Fruit fly (Drosophila melanogaster) whole organism, embryonic: Measurements from ENCODE around the gene Tep4.
A peak's percentile ranks its signal among the peaks of the same experiment; 100 is the strongest.

Experiments used
- Asciz ChIP-seq: fragments of 200-800 bp; sonication (Bioruptor generic); optimal IDR thresholded peaks from 2 replicates; lab custom pipeline; 2017; ENCODE audit warnings: missing biosample characterization, mild to moderate bottlenecking, missing genetic modification characterization, missing genetic modification reagents
- BEAF-32 ChIP-seq: fragments of 200-800 bp; sonication (Bioruptor generic); optimal IDR thresholded peaks from 3 replicates; lab custom pipeline; 2017; ENCODE audit warnings: missing biosample characterization, missing genetic modification characterization, mild to moderate bottlenecking, moderate library complexity, missing genetic modification reagents
- Bgb ChIP-seq: fragments of 200-800 bp; sonication (Bioruptor generic); IDR thresholded peaks from 2 replicates; pipeline ENCODE4 v1.3.6; 2022; ENCODE audit warnings: missing biosample characterization, missing genetic modification characterization; ENCODE audit not compliant: partially characterized antibody
- CG10147 ChIP-seq: fragments of 200-800 bp; sonication (Bioruptor generic); optimal IDR thresholded peaks from 2 replicates; lab custom pipeline; 2019; ENCODE audit warnings: missing biosample characterization, mild to moderate bottlenecking, missing genetic modification characterization, moderate library complexity
- CG11456 ChIP-seq: fragments of 200-800 bp; sonication (Bioruptor generic); IDR thresholded peaks from 3 replicates; pipeline ENCODE4 v1.3.6; 2022; ENCODE audit warnings: missing biosample characterization, missing genetic modification characterization
- CG12659 ChIP-seq: fragments of 200-800 bp; sonication (Bioruptor generic); optimal IDR thresholded peaks from 3 replicates; lab custom pipeline; 2017; ENCODE audit warnings: mild to moderate bottlenecking, missing biosample characterization, missing genetic modification reagents, missing genetic modification characterization
- CG17612 ChIP-seq: fragments of 200-800 bp; sonication (Bioruptor generic); IDR thresholded peaks from 2 replicates; pipeline ENCODE4 v1.3.6; 2022; ENCODE audit warnings: missing biosample characterization, missing genetic modification characterization
- CG18262 ChIP-seq: fragments of 200-800 bp; optimal IDR thresholded peaks from 3 replicates; lab custom pipeline; 2019; ENCODE audit warnings: missing biosample characterization, mild to moderate bottlenecking, missing genetic modification characterization, moderate library complexity
- CG1832 ChIP-seq: fragments of 200-800 bp; sonication (Bioruptor generic); optimal IDR thresholded peaks from 2 replicates; lab custom pipeline; 2017; ENCODE audit warnings: missing biosample characterization, mild to moderate bottlenecking, missing genetic modification characterization, inconsistent platforms
- CG31388 ChIP-seq: fragments of 200-800 bp; sonication (Bioruptor generic); optimal IDR thresholded peaks from 2 replicates; lab custom pipeline; 2016; ENCODE audit warnings: missing biosample characterization, missing genetic modification characterization
- CG32772 ChIP-seq: fragments of 200-800 bp; sonication (Bioruptor generic); IDR thresholded peaks from 2 replicates; pipeline ENCODE4 v1.3.6; 2022; ENCODE audit warnings: missing biosample characterization, missing genetic modification characterization
- CG33213 ChIP-seq: fragments of 200-800 bp; sonication (Bioruptor generic); optimal IDR thresholded peaks from 3 replicates; lab custom pipeline; 2016; ENCODE audit warnings: missing biosample characterization, missing genetic modification characterization
- CG7839 ChIP-seq: fragments of 200-800 bp; sonication (Bioruptor generic); optimal IDR thresholded peaks from 3 replicates; lab custom pipeline; 2018; ENCODE audit warnings: missing biosample characterization, mild to moderate bottlenecking, missing genetic modification characterization, moderate library complexity
- CG8089 ChIP-seq: fragments of 200-800 bp; sonication (Bioruptor generic); optimal IDR thresholded peaks from 3 replicates; lab custom pipeline; 2016; ENCODE audit warnings: missing biosample characterization, missing genetic modification characterization
- CG8290 ChIP-seq, 3 experiments: fragments of 200-800 bp; sonication (Bioruptor generic); optimal IDR thresholded peaks; 2 replicates each; lab custom pipeline; 2016 to 2019; ENCODE audit warnings: missing biosample characterization in 3 of 3, missing genetic modification characterization in 3 of 3, mild to moderate bottlenecking in 2 of 3, moderate library complexity in 1 of 3
- CG8944 ChIP-seq: fragments of 200-800 bp; sonication (Bioruptor generic); optimal IDR thresholded peaks from 3 replicates; lab custom pipeline; 2016; ENCODE audit warnings: missing biosample characterization, missing genetic modification characterization
- CG9817 ChIP-seq: fragments of 200-800 bp; sonication (Bioruptor generic); optimal IDR thresholded peaks from 2 replicates; lab custom pipeline; 2018; ENCODE audit warnings: missing biosample characterization, mild to moderate bottlenecking, missing genetic modification characterization, moderate library complexity
- CG9876 ChIP-seq: fragments of 200-800 bp; sonication (Bioruptor generic); optimal IDR thresholded peaks from 2 replicates; lab custom pipeline; 2016; ENCODE audit warnings: missing biosample characterization, missing genetic modification characterization
- Camta ChIP-seq: fragments of 200-800 bp; sonication (Bioruptor generic); optimal IDR thresholded peaks from 2 replicates; lab custom pipeline; 2016; ENCODE audit warnings: missing biosample characterization, missing genetic modification characterization
- Chrac-16 ChIP-seq: fragments of 200-800 bp; sonication (Bioruptor generic); optimal IDR thresholded peaks from 3 replicates; lab custom pipeline; 2016; ENCODE audit warnings: missing biosample characterization, missing genetic modification characterization
- Deaf1 ChIP-seq: fragments of 200-800 bp; optimal IDR thresholded peaks from 3 replicates; lab custom pipeline; 2019; ENCODE audit warnings: missing biosample characterization, mild to moderate bottlenecking, missing genetic modification characterization, moderate library complexity
- Dek ChIP-seq: fragments of 200-800 bp; sonication (Bioruptor generic); optimal IDR thresholded peaks from 3 replicates; lab custom pipeline; 2019; ENCODE audit warnings: missing biosample characterization, mild to moderate bottlenecking, missing genetic modification characterization, moderate library complexity
- Dfd ChIP-seq, 2 experiments: fragments of >200 bp; optimal IDR thresholded peaks; 2 replicates each; lab custom pipeline; 2017; ENCODE audit warnings: missing biosample characterization in 2 of 2, missing genetic modification characterization in 2 of 2
- Ets65A ChIP-seq: fragments of 200-800 bp; sonication (Bioruptor generic); peaks from one replicate; lab custom pipeline; 2016; ENCODE audit warnings: missing biosample characterization, missing genetic modification characterization
- HLH4C ChIP-seq: fragments of 200-800 bp; sonication (Bioruptor generic); IDR thresholded peaks from 3 replicates; pipeline ENCODE4 v1.3.6; 2022; ENCODE audit warnings: missing biosample characterization, missing genetic modification characterization; ENCODE audit not compliant: partially characterized antibody
- HLHmδ ChIP-seq: fragments of 200-800 bp; sonication (Bioruptor generic); optimal IDR thresholded peaks from 2 replicates; lab custom pipeline; 2018; ENCODE audit warnings: missing biosample characterization, mild to moderate bottlenecking, missing genetic modification characterization, moderate library complexity
- HmgZ ChIP-seq: fragments of 200-800 bp; sonication (Bioruptor generic); optimal IDR thresholded peaks from 2 replicates; lab custom pipeline; 2018; ENCODE audit warnings: missing biosample characterization, mild to moderate bottlenecking, missing genetic modification characterization
- Max ChIP-seq: fragments of 200-800 bp; sonication (Bioruptor generic); optimal IDR thresholded peaks from 2 replicates; lab custom pipeline; 2016; ENCODE audit warnings: missing biosample characterization, mild to moderate bottlenecking, missing genetic modification characterization
- Med ChIP-seq: fragments of 200-800 bp; sonication (Bioruptor generic); peaks from one replicate; lab custom pipeline; 2016; ENCODE audit warnings: missing biosample characterization, missing genetic modification characterization, mild to moderate bottlenecking, inconsistent platforms, moderate library complexity
- Myb ChIP-seq: fragments of 200-800 bp; sonication (Bioruptor generic); optimal IDR thresholded peaks from 2 replicates; lab custom pipeline; 2016; ENCODE audit warnings: missing biosample characterization, missing genetic modification characterization
- Nf-YC ChIP-seq: fragments of 200-800 bp; optimal IDR thresholded peaks from 3 replicates; lab custom pipeline; 2019; ENCODE audit warnings: missing biosample characterization, mild to moderate bottlenecking, missing genetic modification characterization, moderate library complexity
- Opbp ChIP-seq: fragments of 200-800 bp; sonication (Bioruptor generic); IDR thresholded peaks from 3 replicates; pipeline ENCODE4 v1.3.6; 2022; ENCODE audit warnings: missing biosample characterization, missing genetic modification characterization; ENCODE audit not compliant: partially characterized antibody
- Trl ChIP-seq, 3 experiments: fragments of >200 bp in 2 of 3; fragments of 200-800 bp in 1 of 3; sonication (Bioruptor generic) in 1 of 3; optimal IDR thresholded peaks; 2 replicates in 1 of 3; 3 replicates in 2 of 3; lab custom pipeline; 2016 to 2017; ENCODE audit warnings: missing biosample characterization in 1 of 3, missing genetic modification characterization in 1 of 3
- Usf ChIP-seq: fragments of 200-800 bp; sonication (Bioruptor generic); optimal IDR thresholded peaks from 2 replicates; lab custom pipeline; 2017; ENCODE audit warnings: missing genotype, missing biosample characterization, missing genetic modification characterization
- cad ChIP-seq: fragments of >200 bp; optimal IDR thresholded peaks from 2 replicates; lab custom pipeline; 2017; ENCODE audit warnings: missing biosample characterization, missing genetic modification characterization
- cg ChIP-seq: fragments of 200-800 bp; sonication (Bioruptor generic); optimal IDR thresholded peaks from 3 replicates; lab custom pipeline; 2019; ENCODE audit warnings: missing biosample characterization, mild to moderate bottlenecking, missing genetic modification characterization, moderate library complexity
- crp ChIP-seq, 2 experiments: fragments of 200-800 bp; sonication (Bioruptor generic); optimal IDR thresholded peaks; 2 replicates in 1 of 2; 3 replicates in 1 of 2; lab custom pipeline; 2017; ENCODE audit warnings: missing biosample characterization in 2 of 2, missing genetic modification characterization in 2 of 2, mild to moderate bottlenecking in 1 of 2, moderate library complexity in 1 of 2
- cwo ChIP-seq: fragments of 200-800 bp; sonication (Bioruptor generic); optimal IDR thresholded peaks from 3 replicates; lab custom pipeline; 2017; ENCODE audit warnings: missing biosample characterization, missing genetic modification characterization, mild to moderate bottlenecking, moderate library complexity, missing genetic modification reagents
- ewg ChIP-seq: fragments of 200-800 bp; sonication (Bioruptor generic); optimal IDR thresholded peaks from 3 replicates; lab custom pipeline; 2017; ENCODE audit warnings: mild to moderate bottlenecking, missing biosample characterization, missing genetic modification reagents, missing genetic modification characterization
- exex ChIP-seq: fragments of 200-800 bp; sonication (Bioruptor generic); optimal IDR thresholded peaks from 4 replicates; lab custom pipeline; 2018; ENCODE audit warnings: missing biosample characterization, mild to moderate bottlenecking, missing genetic modification characterization, moderate library complexity
- fd96Cb ChIP-seq: fragments of 200-800 bp; sonication (Bioruptor generic); optimal IDR thresholded peaks from 2 replicates; lab custom pipeline; 2018; ENCODE audit warnings: missing biosample characterization, mild to moderate bottlenecking, missing genetic modification characterization, moderate library complexity
- pb ChIP-seq: fragments of 200-800 bp; sonication (Bioruptor generic); optimal IDR thresholded peaks from 3 replicates; lab custom pipeline; 2016; ENCODE audit warnings: missing biosample characterization, missing genetic modification characterization
- sd ChIP-seq: fragments of 200-800 bp; sonication (Bioruptor generic); optimal IDR thresholded peaks from 3 replicates; lab custom pipeline; 2018; ENCODE audit warnings: missing biosample characterization, mild to moderate bottlenecking, missing genetic modification characterization, moderate library complexity
- seq ChIP-seq: fragments of 200-800 bp; sonication (Bioruptor generic); IDR thresholded peaks from 2 replicates; pipeline ENCODE4 v1.3.6; 2022; ENCODE audit warnings: missing biosample characterization, missing genetic modification characterization
- sisA ChIP-seq: fragments of 200-800 bp; sonication (Bioruptor generic); IDR thresholded peaks from 2 replicates; pipeline ENCODE4 v1.3.6; 2022; ENCODE audit warnings: missing biosample characterization, missing genetic modification characterization
- sqz ChIP-seq: fragments of 200-800 bp; sonication (Bioruptor generic); optimal IDR thresholded peaks from 3 replicates; lab custom pipeline; 2018; ENCODE audit warnings: missing biosample characterization, mild to moderate bottlenecking, missing genetic modification characterization
- unc-4 ChIP-seq: fragments of 200-800 bp; sonication (Bioruptor generic); IDR thresholded peaks from 2 replicates; pipeline ENCODE4 v1.3.6; 2022; ENCODE audit warnings: missing biosample characterization, missing genetic modification characterization; ENCODE audit not compliant: partially characterized antibody
- wdn ChIP-seq: fragments of 200-800 bp; sonication (Bioruptor generic); IDR thresholded peaks from 2 replicates; pipeline ENCODE4 v1.3.6; 2022; ENCODE audit warnings: missing biosample characterization, missing genetic modification characterization
- zen ChIP-seq: fragments of 200-800 bp; sonication (Bioruptor generic); optimal IDR thresholded peaks from 3 replicates; lab custom pipeline; 2018; ENCODE audit warnings: missing biosample characterization, mild to moderate bottlenecking, missing genetic modification characterization, moderate library complexity

The Tep4 gene

dm6 chr2L:19519611-19520010 lies 28.7 kb upstream of the Tep4 start (continued):
- no peak for TF ChIP-seq cwo (GFP tag; lab: Kevin White, UChicago)
- TF ChIP-seq fd96Cb (tag; lab: Kevin White, UChicago) = no peak
- peak; percentile 52; the same call in 1 of the 2 replicates for TF ChIP-seq seq (GFP tag; lab: Robert Waterston, UW)
- no peak for TF ChIP-seq Chrac-16 (GFP tag; lab: Kevin White, UChicago)
- no peak for TF ChIP-seq Dek (tag; lab: Kevin White, UChicago)
- no peak for TF ChIP-seq CG31388 (GFP tag; lab: Kevin White, UChicago)
- no peak for TF ChIP-seq sisA
- TF ChIP-seq cad = no peak
- TF ChIP-seq CG11456 (GFP tag; lab: Robert Waterston, UW) = no peak
- no peak for TF ChIP-seq CG1832 (GFP tag; lab: Kevin White, UChicago)
- peak; percentile 18; the same call in 1 of the 2 replicates for TF ChIP-seq Bgb (GFP tag; lab: Robert Waterston, UW)
- no peak for TF ChIP-seq CG12659 (GFP tag; lab: Kevin White, UChicago)
- no peak for TF ChIP-seq Camta (GFP tag; lab: Kevin White, UChicago)
- TF ChIP-seq wdn (GFP tag; lab: Robert Waterston, UW) = no peak
- no peak for TF ChIP-seq CG8944 (GFP tag; lab: Kevin White, UChicago)
- TF ChIP-seq CG32772 (GFP tag; lab: Robert Waterston, UW) = no peak
- TF ChIP-seq Trl (optimal IDR thresholded peaks at IDR 0.05; lab: Kevin White, UChicago) = peak; percentile 56 to 80
- TF ChIP-seq Trl (GFP tag; optimal IDR thresholded peaks at IDR 0.05; lab: Kevin White, UChicago) = no peak
- TF ChIP-seq HLHmδ (GFP tag; lab: Kevin White, UChicago) = no peak
- no peak for TF ChIP-seq CG9817 (tag; lab: Kevin White, UChicago)
- TF ChIP-seq ewg (GFP tag; lab: Kevin White, UChicago) = peak; percentile 87
- no peak for TF ChIP-seq CG17612 (GFP tag; lab: Robert Waterston, UW)
- TF ChIP-seq Deaf1 = peak; percentile 22
- no peak for TF ChIP-seq Dfd (GFP tag; optimal IDR thresholded peaks at IDR 0.05; lab: Kevin White, UChicago)
- TF ChIP-seq, all 482 proteins: peak for 17

dm6 chr2L:19526316-19526715 lies 22.0 kb upstream of the Tep4 start, which contains the start of the genes Dpm1 and CG10137:
TSS of gene Dpm1 (minus strand) at chr2L:19526368.
TSS of gene CG10137 (plus strand) at chr2L:19526686.
- peak; percentile 11 for TF ChIP-seq sd (tag; lab: Kevin White, UChicago)
- TF ChIP-seq CG33213 = no peak
- TF ChIP-seq sqz (GFP tag; lab: Kevin White, UChicago) = no peak
- TF ChIP-seq Nf-YC (tag; lab: Kevin White, UChicago) = peak; percentile 7
- peak; percentile 8 for TF ChIP-seq CG7839 (tag; lab: Kevin White, UChicago)
- peak; percentile 12 for TF ChIP-seq CG10147 (GFP tag; lab: Kevin White, UChicago)
- TF ChIP-seq CG8089 (GFP tag; lab: Kevin White, UChicago) = no peak
- TF ChIP-seq exex (tag; lab: Kevin White, UChicago) = peak; percentile 39
- no peak for TF ChIP-seq CG9876 (GFP tag; lab: Kevin White, UChicago)
- no peak for TF ChIP-seq pb (GFP tag; lab: Kevin White, UChicago)
- TF ChIP-seq Opbp = peak; percentile 78
- TF ChIP-seq BEAF-32 = peak; percentile 82
- peak; percentile 82 to 94 for TF ChIP-seq crp (GFP tag; optimal IDR thresholded peaks at IDR 0.05; lab: Kevin White, UChicago)
- peak; percentile 51 for TF ChIP-seq zen (tag; lab: Kevin White, UChicago)
- no peak for TF ChIP-seq Asciz (GFP tag; lab: Kevin White, UChicago)
- TF ChIP-seq HLH4C (GFP tag; lab: Robert Waterston, UW) = peak; percentile 69
- peak; percentile 9 for TF ChIP-seq HmgZ (tag; lab: Kevin White, UChicago)
- TF ChIP-seq Myb (GFP tag; lab: Kevin White, UChicago) = peak; percentile 65
- TF ChIP-seq CG18262 (tag; lab: Kevin White, UChicago) = peak; percentile 1
- no peak for TF ChIP-seq Usf (GFP tag; lab: Kevin White, UChicago)
- TF ChIP-seq CG8290 (GFP tag; optimal IDR thresholded peaks at IDR 0.05; lab: Kevin White, UChicago) = no peak
- peak in 1 of 2 experiments; percentile 4 for TF ChIP-seq CG8290 (tag; optimal IDR thresholded peaks at IDR 0.05; lab: Kevin White, UChicago)
- peak; percentile 23 for TF ChIP-seq Max (GFP tag; lab: Kevin White, UChicago)
- peak; percentile 73 for TF ChIP-seq unc-4 (GFP tag; lab: Robert Waterston, UW)
- TF ChIP-seq Med (GFP tag; lab: Kevin White, UChicago) = peak; percentile 66
- TF ChIP-seq Ets65A (GFP tag; lab: Kevin White, UChicago) = peak; percentile 37
- peak; percentile 0 for TF ChIP-seq cg (GFP tag; lab: Kevin White, UChicago)
